Worm (Caenorhabditis elegans) whole organism, L3 larva: ENCODE data around the gene sra-8.

Experiments
- ceh-82 ChIP-seq: fragments of 150-350 bp; optimal IDR thresholded peaks from 2 replicates; lab custom pipeline; 2014; ENCODE audit warnings: missing biosample characterization, missing genetic modification characterization
- eor-1 ChIP-seq, 2 experiments: fragments of 150-350 bp; optimal IDR thresholded peaks; 2 replicates each; lab custom pipeline; 2014 to 2018; ENCODE audit warnings: missing biosample characterization in 2 of 2, missing genetic modification characterization in 2 of 2
- fkh-10 ChIP-seq: sonication (generic microtip); optimal IDR thresholded peaks from 2 replicates; lab custom pipeline; 2017; ENCODE audit warnings: missing biosample characterization, missing genetic modification reagents, missing genetic modification characterization
- lin-15B ChIP-seq: fragments of 150-350 bp; optimal IDR thresholded peaks from 2 replicates; lab custom pipeline; 2014; ENCODE audit warnings: missing biosample characterization, missing genetic modification characterization
- nhr-12 ChIP-seq: fragments of 150-350 bp; optimal IDR thresholded peaks from 2 replicates; lab custom pipeline; 2014; ENCODE audit warnings: missing biosample characterization, missing genetic modification characterization
- nhr-23 ChIP-seq: fragments of 150-350 bp; optimal IDR thresholded peaks from 2 replicates; lab custom pipeline; 2014; ENCODE audit warnings: missing biosample characterization, missing genetic modification reagents, missing genetic modification characterization
- nhr-76 ChIP-seq: fragments of 150-350 bp; sonication (generic microtip); optimal IDR thresholded peaks from 5 replicates; lab custom pipeline; 2014; ENCODE audit warnings: missing biosample characterization, missing genetic modification characterization
- snpc-4 ChIP-seq: fragments of 150-350 bp; optimal IDR thresholded peaks from 2 replicates; lab custom pipeline; 2014; ENCODE audit warnings: missing biosample characterization, missing genetic modification characterization
- tbx-2 ChIP-seq: sonication (generic microtip); optimal IDR thresholded peaks from 2 replicates; lab custom pipeline; 2016; ENCODE audit warnings: mild to moderate bottlenecking, missing genetic modification characterization, missing compliant biosample characterization
- unc-39 ChIP-seq: sonication (generic microtip); optimal IDR thresholded peaks from 4 replicates; lab custom pipeline; 2017; ENCODE audit warnings: missing biosample characterization, missing genetic modification characterization
- unc-62 ChIP-seq: fragments of 150-350 bp; sonication (generic microtip); optimal IDR thresholded peaks from 4 replicates; lab custom pipeline; 2014; ENCODE audit warnings: missing biosample characterization, missing genetic modification reagents, missing genetic modification characterization

ce11 chrII:9537429-9537828, at the start of gene sra-8:
- TF ChIP-seq nhr-23 (tag; lab: Kevin White, UChicago) = no peak
- TF ChIP-seq nhr-12 (tag; lab: Kevin White, UChicago) = no peak
- TF ChIP-seq unc-62 (GFP tag; lab: Kevin White, UChicago) = no peak
- TF ChIP-seq ceh-82 (tag; lab: Kevin White, UChicago) = no peak
- no peak for TF ChIP-seq tbx-2
- no peak for TF ChIP-seq nhr-76
- no peak for TF ChIP-seq snpc-4 (tag; lab: Kevin White, UChicago)
- TF ChIP-seq eor-1 (tag; optimal IDR thresholded peaks at IDR 0.05; lab: Kevin White, UChicago) = no peak
- TF ChIP-seq lin-15B = no peak
- no peak for TF ChIP-seq fkh-10 (GFP tag; lab: Kevin White, UChicago)
- TF ChIP-seq unc-39 (tag; lab: Kevin White, UChicago) = no peak
